Fruit fly (Drosophila melanogaster): ENCODE results near the gene CG11537.

DNA sequence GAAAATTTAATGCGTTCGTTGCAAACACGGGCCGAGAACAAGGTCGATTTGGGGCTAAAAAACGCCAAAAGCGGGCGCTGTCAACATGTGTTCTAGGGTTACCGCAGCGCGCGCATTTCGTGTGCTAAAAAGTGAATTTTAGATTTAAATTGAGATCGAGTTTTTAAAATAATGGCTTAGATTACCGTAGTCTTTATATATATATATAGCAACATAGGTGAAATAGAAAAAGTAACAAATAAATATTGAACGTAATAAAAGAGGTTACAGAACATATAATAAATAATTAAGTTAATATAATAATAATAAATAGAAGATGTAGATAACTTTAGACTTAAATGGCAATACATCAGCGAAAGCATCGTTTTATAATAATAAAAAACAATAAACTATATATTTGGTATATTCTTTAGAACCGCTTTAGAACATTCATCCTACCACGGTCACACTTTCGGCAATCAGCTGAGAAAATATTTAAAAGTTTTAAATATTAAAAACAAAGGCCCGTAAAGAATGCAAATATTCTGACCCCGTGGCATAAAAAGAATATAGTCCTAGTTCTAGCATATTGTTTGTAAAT lies at the start of gene CG11537, which contains the start of gene Alg2:
- TF ChIP-seq CG17806 (tag; optimal IDR thresholded peaks at IDR 0.05) (no peak), D1 (tag; optimal IDR thresholded peaks at IDR 0.05) (no peak), CG12605 (GFP tag; IDR thresholded peaks at IDR 0.05) (no peak), CG14655 (GFP tag; optimal IDR thresholded peaks at IDR 0.05) (no peak), fd96Ca (GFP tag; IDR thresholded peaks at IDR 0.05) (no peak), CG13204 (GFP tag; optimal IDR thresholded peaks at IDR 0.05) (no peak), Ets98B (GFP tag; IDR thresholded peaks at IDR 0.05) (peak; percentile 25; the same call in 1 of the 2 replicates), Pif1A (GFP tag; optimal IDR thresholded peaks at IDR 0.05) (no peak), Snoo (tag; optimal IDR thresholded peaks at IDR 0.05) (no peak), CG32121 (GFP tag; IDR thresholded peaks at IDR 0.05) (no peak)
